Worm (Caenorhabditis elegans) whole organism, L3 larva: ENCODE data around the gene Y40C5A.4.
A peak's percentile ranks its signal among the peaks of the same experiment; 100 is the strongest.

Source experiments
- R02D3.7 ChIP-seq: fragments of 150-350 bp; optimal IDR thresholded peaks from 2 replicates; lab custom pipeline; 2014; ENCODE audit warnings: missing biosample characterization, missing genetic modification characterization
- ZK546.5 ChIP-seq: sonication (generic microtip); optimal IDR thresholded peaks from 2 replicates; lab custom pipeline; 2017; ENCODE audit warnings: missing biosample characterization, missing genetic modification characterization
- aly-2 ChIP-seq: fragments of 150-350 bp; optimal IDR thresholded peaks from 2 replicates; lab custom pipeline; 2014; ENCODE audit warnings: missing biosample characterization, missing genetic modification characterization
- ama-1 ChIP-seq: fragments of 150-350 bp; optimal IDR thresholded peaks from 2 replicates; lab custom pipeline; 2018
- ceh-16 ChIP-seq: sonication (generic microtip); optimal IDR thresholded peaks from 2 replicates; lab custom pipeline; 2017; ENCODE audit warnings: missing biosample characterization, missing genetic modification characterization
- ceh-28 ChIP-seq: fragments of 150-350 bp; optimal IDR thresholded peaks from 2 replicates; lab custom pipeline; 2014; ENCODE audit warnings: missing biosample characterization, missing genetic modification reagents, missing genetic modification characterization
- ceh-82 ChIP-seq: fragments of 150-350 bp; optimal IDR thresholded peaks from 2 replicates; lab custom pipeline; 2014; ENCODE audit warnings: missing biosample characterization, missing genetic modification characterization
- ceh-9 ChIP-seq: sonication (generic microtip); optimal IDR thresholded peaks from 2 replicates; lab custom pipeline; 2018; ENCODE audit warnings: missing biosample characterization, missing genetic modification characterization
- daf-12 ChIP-seq: fragments of 150-350 bp; optimal IDR thresholded peaks from 2 replicates; lab custom pipeline; 2014; ENCODE audit warnings: missing biosample characterization, missing genetic modification reagents, missing genetic modification characterization
- egl-27 ChIP-seq: sonication (generic microtip); optimal IDR thresholded peaks from 4 replicates; lab custom pipeline; 2017; ENCODE audit warnings: missing biosample characterization, missing genetic modification reagents, missing genetic modification characterization
- egl-5 ChIP-seq: fragments of 150-350 bp; optimal IDR thresholded peaks from 2 replicates; lab custom pipeline; 2017; ENCODE audit warnings: missing biosample characterization, missing genetic modification reagents, missing genetic modification characterization, inconsistent platforms
- elt-1 ChIP-seq: fragments of 150-350 bp; optimal IDR thresholded peaks from 2 replicates; lab custom pipeline; 2014; ENCODE audit warnings: missing biosample characterization, missing genetic modification characterization
- elt-2 ChIP-seq: sonication (generic microtip); optimal IDR thresholded peaks from 2 replicates; lab custom pipeline; 2016; ENCODE audit warnings: missing genetic modification reagents, mild to moderate bottlenecking, missing genetic modification characterization, missing compliant biosample characterization
- elt-3 ChIP-seq, 3 experiments: fragments of 150-350 bp in 1 of 3; sonication (generic microtip) in 2 of 3; optimal IDR thresholded peaks; 2 replicates in 2 of 3; 4 replicates in 1 of 3; lab custom pipeline; 2014 to 2017; ENCODE audit warnings: missing biosample characterization in 3 of 3, missing genetic modification characterization in 3 of 3
- eor-1 ChIP-seq, 2 experiments: fragments of 150-350 bp; optimal IDR thresholded peaks; 2 replicates each; lab custom pipeline; 2014 to 2018; ENCODE audit warnings: missing biosample characterization in 2 of 2, missing genetic modification characterization in 2 of 2
- fkh-10 ChIP-seq: sonication (generic microtip); optimal IDR thresholded peaks from 2 replicates; lab custom pipeline; 2017; ENCODE audit warnings: missing biosample characterization, missing genetic modification reagents, missing genetic modification characterization
- fkh-2 ChIP-seq: fragments of 150-350 bp; optimal IDR thresholded peaks from 2 replicates; lab custom pipeline; 2014; ENCODE audit warnings: missing biosample characterization, missing genetic modification reagents, missing genetic modification characterization
- fos-1 ChIP-seq: fragments of 150-350 bp; optimal IDR thresholded peaks from 2 replicates; lab custom pipeline; 2014; ENCODE audit warnings: missing biosample characterization, missing genetic modification characterization
- hmg-11 ChIP-seq: sonication (generic microtip); optimal IDR thresholded peaks from 2 replicates; lab custom pipeline; 2016; ENCODE audit warnings: missing genetic modification characterization, missing compliant biosample characterization
- jun-1 ChIP-seq: fragments of 150-350 bp; optimal IDR thresholded peaks from 2 replicates; lab custom pipeline; 2014; ENCODE audit warnings: missing biosample characterization, missing genetic modification reagents, missing genetic modification characterization
- lin-15B ChIP-seq: fragments of 150-350 bp; optimal IDR thresholded peaks from 2 replicates; lab custom pipeline; 2014; ENCODE audit warnings: missing biosample characterization, missing genetic modification characterization
- lin-39 ChIP-seq: fragments of 150-350 bp; optimal IDR thresholded peaks from 2 replicates; lab custom pipeline; 2018; ENCODE audit warnings: missing biosample characterization, missing genetic modification reagents, missing genetic modification characterization
- lsy-12 ChIP-seq: sonication (generic microtip); optimal IDR thresholded peaks from 2 replicates; lab custom pipeline; 2016; ENCODE audit warnings: mild to moderate bottlenecking, missing genetic modification characterization, missing compliant biosample characterization
- mdl-1 ChIP-seq: fragments of 150-350 bp; optimal IDR thresholded peaks from 2 replicates; lab custom pipeline; 2014; ENCODE audit warnings: missing biosample characterization, missing genetic modification characterization
- mml-1 ChIP-seq: fragments of 150-350 bp; sonication (generic microtip); optimal IDR thresholded peaks from 3 replicates; lab custom pipeline; 2014; ENCODE audit warnings: missing biosample characterization, missing genetic modification characterization
- nfya-1 ChIP-seq: sonication (generic microtip); optimal IDR thresholded peaks from 2 replicates; lab custom pipeline; 2017; ENCODE audit warnings: missing genetic modification characterization, mild to moderate bottlenecking, missing compliant biosample characterization, antibody characterized with exemption, moderate library complexity; ENCODE audit not compliant: insufficient read depth
- nhr-11 ChIP-seq: fragments of 150-350 bp; optimal IDR thresholded peaks from 2 replicates; lab custom pipeline; 2014; ENCODE audit warnings: missing biosample characterization, missing genetic modification characterization
- nhr-12 ChIP-seq: fragments of 150-350 bp; optimal IDR thresholded peaks from 2 replicates; lab custom pipeline; 2014; ENCODE audit warnings: missing biosample characterization, missing genetic modification characterization
- nhr-23 ChIP-seq: fragments of 150-350 bp; optimal IDR thresholded peaks from 2 replicates; lab custom pipeline; 2014; ENCODE audit warnings: missing biosample characterization, missing genetic modification reagents, missing genetic modification characterization
- nhr-237 ChIP-seq: fragments of 150-350 bp; optimal IDR thresholded peaks from 2 replicates; lab custom pipeline; 2014; ENCODE audit warnings: missing biosample characterization, missing genetic modification characterization
- nhr-25 ChIP-seq: sonication (generic microtip); optimal IDR thresholded peaks from 2 replicates; lab custom pipeline; 2017; ENCODE audit warnings: missing biosample characterization, missing genetic modification characterization
- nhr-28 ChIP-seq: fragments of 150-350 bp; optimal IDR thresholded peaks from 2 replicates; lab custom pipeline; 2014; ENCODE audit warnings: missing biosample characterization, missing genetic modification characterization
- nhr-43 ChIP-seq: sonication (generic microtip); optimal IDR thresholded peaks from 2 replicates; lab custom pipeline; 2016; ENCODE audit warnings: mild to moderate bottlenecking, missing genetic modification characterization, missing compliant biosample characterization; ENCODE audit not compliant: poor library complexity, severe bottlenecking
- nhr-67 ChIP-seq: fragments of 150-350 bp; optimal IDR thresholded peaks from 2 replicates; lab custom pipeline; 2014; ENCODE audit warnings: missing biosample characterization, missing genetic modification characterization
- nhr-76 ChIP-seq: fragments of 150-350 bp; sonication (generic microtip); optimal IDR thresholded peaks from 5 replicates; lab custom pipeline; 2014; ENCODE audit warnings: missing biosample characterization, missing genetic modification characterization
- nhr-77 ChIP-seq: fragments of 150-350 bp; optimal IDR thresholded peaks from 2 replicates; lab custom pipeline; 2014; ENCODE audit warnings: missing biosample characterization, missing genetic modification characterization
- pha-4 ChIP-seq: fragments of 150-350 bp; optimal IDR thresholded peaks from 2 replicates; lab custom pipeline; 2014; ENCODE audit warnings: missing biosample characterization, missing genetic modification reagents, missing genetic modification characterization
- pqm-1 ChIP-seq: fragments of 150-350 bp; optimal IDR thresholded peaks from 2 replicates; lab custom pipeline; 2017; ENCODE audit warnings: missing biosample characterization, missing genetic modification characterization, inconsistent platforms
- sea-2 ChIP-seq: fragments of 150-350 bp; sonication (generic microtip); optimal IDR thresholded peaks from 4 replicates; lab custom pipeline; 2014; ENCODE audit warnings: missing biosample characterization, missing genetic modification reagents, missing genetic modification characterization
- skn-1 ChIP-seq: fragments of 150-350 bp; optimal IDR thresholded peaks from 2 replicates; lab custom pipeline; 2014; ENCODE audit warnings: missing biosample characterization, missing genetic modification characterization
- snpc-4 ChIP-seq: fragments of 150-350 bp; optimal IDR thresholded peaks from 2 replicates; lab custom pipeline; 2014; ENCODE audit warnings: missing biosample characterization, missing genetic modification characterization
- tbx-2 ChIP-seq: sonication (generic microtip); optimal IDR thresholded peaks from 2 replicates; lab custom pipeline; 2016; ENCODE audit warnings: mild to moderate bottlenecking, missing genetic modification characterization, missing compliant biosample characterization
- unc-39 ChIP-seq: sonication (generic microtip); optimal IDR thresholded peaks from 4 replicates; lab custom pipeline; 2017; ENCODE audit warnings: missing biosample characterization, missing genetic modification characterization
- unc-62 ChIP-seq: fragments of 150-350 bp; sonication (generic microtip); optimal IDR thresholded peaks from 4 replicates; lab custom pipeline; 2014; ENCODE audit warnings: missing biosample characterization, missing genetic modification reagents, missing genetic modification characterization
- zag-1 ChIP-seq: fragments of 150-350 bp; optimal IDR thresholded peaks from 2 replicates; lab custom pipeline; 2014; ENCODE audit warnings: missing biosample characterization, missing genetic modification characterization
- ztf-11 ChIP-seq: fragments of 150-350 bp; optimal IDR thresholded peaks from 2 replicates; lab custom pipeline; 2014; ENCODE audit warnings: missing biosample characterization, missing genetic modification characterization
- ztf-4 ChIP-seq: fragments of 150-350 bp; optimal IDR thresholded peaks from 2 replicates; lab custom pipeline; 2014; ENCODE audit warnings: missing biosample characterization, missing genetic modification characterization

Gene Y40C5A.4

ce11 chrIV:7402077-7402476, 37.2 kb upstream of the Y40C5A.4 start:
- TF ChIP-seq elt-1 (tag; lab: Kevin White, UChicago) (no peak), R02D3.7 (tag; lab: Kevin White, UChicago) (peak; percentile 25), hmg-11 (tag; lab: Kevin White, UChicago) (peak; percentile 80), unc-62 (GFP tag; lab: Kevin White, UChicago) (no peak), zag-1 (peak; percentile 22), nhr-25 (tag; lab: Kevin White, UChicago) (no peak), egl-27 (tag; lab: Kevin White, UChicago) (no peak), skn-1 (peak; percentile 15), unc-39 (tag; lab: Kevin White, UChicago) (no peak), elt-3 (tag; optimal IDR thresholded peaks at IDR 0.05; lab: Kevin White, UChicago) (no peak), fkh-2 (tag; lab: Kevin White, UChicago) (no peak), nhr-76 (tag; lab: Kevin White, UChicago) (no peak), ceh-82 (tag; lab: Kevin White, UChicago) (no peak), nhr-43 (tag; lab: Kevin White, UChicago) (no peak), nhr-237 (tag; lab: Kevin White, UChicago) (no peak), nhr-23 (tag; lab: Kevin White, UChicago) (no peak), fkh-10 (GFP tag; lab: Kevin White, UChicago) (peak; percentile 76), aly-2 (tag; lab: Kevin White, UChicago) (no peak), ztf-4 (tag; lab: Kevin White, UChicago) (no peak), mml-1 (no peak), tbx-2 (tag; lab: Kevin White, UChicago) (peak; percentile 49), nhr-77 (no peak), ceh-28 (peak; percentile 74), sea-2 (no peak), ceh-9 (tag; lab: Kevin White, UChicago) (no peak), lin-39 (tag; lab: Kevin White, UChicago) (peak; percentile 83), egl-5 (tag; lab: Kevin White, UChicago) (peak; percentile 71), mdl-1 (tag; lab: Kevin White, UChicago) (peak; percentile 5), ztf-11 (tag; lab: Kevin White, UChicago) (no peak), nfya-1 (tag; lab: Kevin White, UChicago) (peak; percentile 92), elt-2 (no peak), daf-12 (tag; lab: Kevin White, UChicago) (no peak), nhr-67 (tag; lab: Kevin White, UChicago) (no peak), fos-1 (tag; lab: Kevin White, UChicago) (no peak), ama-1 (lab: Kevin White, UChicago) (no peak), nhr-28 (tag; lab: Kevin White, UChicago) (no peak), lin-15B (tag; lab: Kevin White, UChicago) (peak; percentile 37), snpc-4 (tag; lab: Kevin White, UChicago) (peak; percentile 49), nhr-12 (tag; lab: Kevin White, UChicago) (no peak), pqm-1 (tag; lab: Kevin White, UChicago) (no peak), nhr-11 (tag; lab: Kevin White, UChicago) (peak; percentile 69), pha-4 (tag; lab: Kevin White, UChicago) (peak; percentile 41), ZK546.5 (tag; lab: Kevin White, UChicago) (no peak), eor-1 (tag; optimal IDR thresholded peaks at IDR 0.05; lab: Kevin White, UChicago) (no peak), jun-1 (tag; lab: Kevin White, UChicago) (no peak), ceh-16 (tag; lab: Kevin White, UChicago) (no peak), lsy-12 (tag; lab: Kevin White, UChicago) (peak; percentile 48)
